Fruit fly (Drosophila melanogaster): ENCODE measurements around the gene CG6621.
A peak's percentile ranks its signal among the peaks of the same experiment; 100 is the strongest.

CG6621 gene

dm6 chr3R:10885422-10886081 lies 7.8 kb downstream of the CG6621 start, which contains the start of gene Leash (continued):
- peak; percentile 67 for TF ChIP-seq bbx (GFP tag; IDR thresholded peaks at IDR 0.05; ENCODE audit: partially characterized antibody)
- TF ChIP-seq CG10431 (GFP tag; optimal IDR thresholded peaks at IDR 0.05): no peak
- TF ChIP-seq CG2129 (GFP tag; IDR thresholded peaks at IDR 0.05; ENCODE audit: partially characterized antibody): 0 out of 2 replicates have a peak, but pooled peaks have one; percentile 16
- TF ChIP-seq CG12299 (tag; optimal IDR thresholded peaks at IDR 0.05): no peak
- TF ChIP-seq CG16815 (GFP tag; optimal IDR thresholded peaks at IDR 0.05): no peak
- no peak for TF ChIP-seq CG9876 (GFP tag; optimal IDR thresholded peaks at IDR 0.05)
- TF ChIP-seq ash1 (GFP tag; optimal IDR thresholded peaks at IDR 0.05): no peak
- no peak for TF ChIP-seq D19B (GFP tag; optimal IDR thresholded peaks at IDR 0.05)
- no peak for TF ChIP-seq Ets97D (GFP tag; optimal IDR thresholded peaks at IDR 0.05)
- TF ChIP-seq emc (GFP tag; optimal IDR thresholded peaks at IDR 0.05): no peak
- TF ChIP-seq CG12744 (GFP tag; optimal IDR thresholded peaks at IDR 0.05): no peak
- no peak for TF ChIP-seq ind (GFP tag; optimal IDR thresholded peaks at IDR 0.05)
- no peak for TF ChIP-seq CG32767 (GFP tag; IDR thresholded peaks at IDR 0.05)
- TF ChIP-seq wek (GFP tag; optimal IDR thresholded peaks at IDR 0.05): no peak
- no peak for TF ChIP-seq lmd (GFP tag; IDR thresholded peaks at IDR 0.05)
- TF ChIP-seq Med (GFP tag): peak; percentile 36
- 0 out of 3 replicates have a peak, but pooled peaks have one; percentile 41 for TF ChIP-seq CG6175 (GFP tag; IDR thresholded peaks at IDR 0.05)
- peak; percentile 60; the same call in 1 of the 2 replicates for TF ChIP-seq unc-4 (GFP tag; IDR thresholded peaks at IDR 0.05; ENCODE audit: partially characterized antibody)
- no peak for TF ChIP-seq CG6854 (GFP tag; optimal IDR thresholded peaks at IDR 0.05)
- no peak for TF ChIP-seq CG14710 (tag; optimal IDR thresholded peaks at IDR 0.05)
- no peak for TF ChIP-seq ci (GFP tag; IDR thresholded peaks at IDR 0.05)
- no peak for TF ChIP-seq CG12391 (tag; optimal IDR thresholded peaks at IDR 0.05)
- no peak for TF ChIP-seq NC2β (GFP tag; optimal IDR thresholded peaks at IDR 0.05)
- no peak for TF ChIP-seq ab (GFP tag; optimal IDR thresholded peaks at IDR 0.05)
- TF ChIP-seq Pdp1 (GFP tag; optimal IDR thresholded peaks at IDR 0.05): peak in 1 of 2 experiments; percentile 63
- no peak for TF ChIP-seq Xbp1 (GFP tag; optimal IDR thresholded peaks at IDR 0.05)
- TF ChIP-seq CG31365 (tag; optimal IDR thresholded peaks at IDR 0.05): no peak
- no peak for TF ChIP-seq CG17829 (tag; optimal IDR thresholded peaks at IDR 0.05)
- TF ChIP-seq inv (GFP tag; IDR thresholded peaks at IDR 0.05; ENCODE audit: partially characterized antibody): no peak
- no peak for TF ChIP-seq cas (GFP tag; IDR thresholded peaks at IDR 0.05)
- no peak for TF ChIP-seq CG10543 (GFP tag; optimal IDR thresholded peaks at IDR 0.05)
- no peak for TF ChIP-seq sens-2 (GFP tag; IDR thresholded peaks at IDR 0.05)
- TF ChIP-seq Bgb (GFP tag; IDR thresholded peaks at IDR 0.05; ENCODE audit: partially characterized antibody): peak; percentile 30; the same call in 1 of the 2 replicates
- no peak for TF ChIP-seq Fer2 (tag; optimal IDR thresholded peaks at IDR 0.05)
- no peak for TF ChIP-seq disco-r (GFP tag; optimal IDR thresholded peaks at IDR 0.05)
- no peak for TF ChIP-seq Fer3 (tag; optimal IDR thresholded peaks at IDR 0.05)
- no peak for TF ChIP-seq pros (GFP tag; optimal IDR thresholded peaks at IDR 0.05)
- peak; percentile 28 for TF ChIP-seq MESR4 (GFP tag; optimal IDR thresholded peaks at IDR 0.05)
- no peak for TF ChIP-seq CG6689 (GFP tag; IDR thresholded peaks at IDR 0.05)
- TF ChIP-seq ssp (GFP tag; IDR thresholded peaks at IDR 0.05): no peak
- TF ChIP-seq Hr3 (GFP tag; optimal IDR thresholded peaks at IDR 0.05): no peak
- no peak for TF ChIP-seq mirr (GFP tag; optimal IDR thresholded peaks at IDR 0.05)
- peak; percentile 86 for TF ChIP-seq Myb (GFP tag; optimal IDR thresholded peaks at IDR 0.05)
- no peak for TF ChIP-seq pb (GFP tag; optimal IDR thresholded peaks at IDR 0.05)
- TF ChIP-seq CG34224 (GFP tag; IDR thresholded peaks at IDR 0.05; ENCODE audit: partially characterized antibody): peak; percentile 62; the same call in 1 of the 3 replicates
- no peak for TF ChIP-seq vnd (GFP tag; IDR thresholded peaks at IDR 0.05; ENCODE audit: partially characterized antibody)
- no peak for TF ChIP-seq Stat92E (GFP tag; optimal IDR thresholded peaks at IDR 0.05)
- TF ChIP-seq HmgZ (tag; optimal IDR thresholded peaks at IDR 0.05): peak; percentile 2
- TF ChIP-seq CG14667 (GFP tag; IDR thresholded peaks at IDR 0.05): no peak
